Fruit fly (Drosophila melanogaster) whole organism, embryonic: ENCODE measurements around the gene SMSr.

Experiments used
- Adf1 ChIP-seq: fragments of 200-800 bp; sonication (Bioruptor generic); IDR thresholded peaks from 2 replicates; pipeline ENCODE4 v1.3.6; 2022; ENCODE audit warnings: missing biosample characterization, missing genetic modification characterization
- BEAF-32 ChIP-seq: fragments of 200-800 bp; sonication (Bioruptor generic); optimal IDR thresholded peaks from 3 replicates; lab custom pipeline; 2017; ENCODE audit warnings: missing biosample characterization, missing genetic modification characterization, mild to moderate bottlenecking, moderate library complexity, missing genetic modification reagents
- Bdp1 ChIP-seq: fragments of 200-800 bp; sonication (Bioruptor generic); optimal IDR thresholded peaks from 3 replicates; lab custom pipeline; 2016; ENCODE audit warnings: missing biosample characterization, missing genetic modification characterization
- Bteb2 ChIP-seq: fragments of 200-800 bp; sonication (Bioruptor generic); optimal IDR thresholded peaks from 2 replicates; lab custom pipeline; 2016; ENCODE audit warnings: missing biosample characterization, missing genetic modification characterization
- CG10654 ChIP-seq: fragments of 200-800 bp; sonication (Bioruptor generic); optimal IDR thresholded peaks from 2 replicates; lab custom pipeline; 2016; ENCODE audit warnings: missing biosample characterization, missing genetic modification characterization
- CG11085 ChIP-seq: fragments of 200-800 bp; sonication (Bioruptor generic); IDR thresholded peaks from 2 replicates; pipeline ENCODE4 v1.3.6; 2022; ENCODE audit warnings: missing biosample characterization, missing genetic modification characterization
- CG11560 ChIP-seq: fragments of 200-800 bp; sonication (Bioruptor generic); IDR thresholded peaks from 3 replicates; pipeline ENCODE4 v1.3.6; 2022; ENCODE audit warnings: missing biosample characterization, missing genetic modification characterization
- CG1602 ChIP-seq: fragments of 200-800 bp; sonication (Bioruptor generic); optimal IDR thresholded peaks from 3 replicates; lab custom pipeline; 2016; ENCODE audit warnings: missing biosample characterization, missing genetic modification characterization
- CG16779 ChIP-seq: fragments of 200-800 bp; sonication (Bioruptor generic); IDR thresholded peaks from 2 replicates; pipeline ENCODE4 v1.3.6; 2022; ENCODE audit warnings: missing biosample characterization, missing genetic modification characterization
- CG16815 ChIP-seq: fragments of 200-800 bp; sonication (Bioruptor generic); optimal IDR thresholded peaks from 3 replicates; lab custom pipeline; 2017; ENCODE audit warnings: missing biosample characterization, mild to moderate bottlenecking, missing genetic modification characterization
- CG17568 ChIP-seq: fragments of 200-800 bp; sonication (Bioruptor generic); optimal IDR thresholded peaks from 2 replicates; lab custom pipeline; 2018; ENCODE audit warnings: missing biosample characterization, mild to moderate bottlenecking, missing genetic modification characterization, moderate library complexity
- CG17802 ChIP-seq: fragments of 200-800 bp; sonication (Bioruptor generic); optimal IDR thresholded peaks from 2 replicates; lab custom pipeline; 2018; ENCODE audit warnings: missing biosample characterization, mild to moderate bottlenecking, missing genetic modification characterization, moderate library complexity
- CG17829 ChIP-seq: fragments of 200-800 bp; optimal IDR thresholded peaks from 2 replicates; lab custom pipeline; 2019; ENCODE audit warnings: missing biosample characterization, mild to moderate bottlenecking, missing genetic modification characterization, moderate library complexity
- CG2889 ChIP-seq: fragments of 200-800 bp; sonication (Bioruptor generic); IDR thresholded peaks from 3 replicates; pipeline ENCODE4 v1.3.6; 2022; ENCODE audit warnings: missing biosample characterization, missing genetic modification characterization
- CG31441 ChIP-seq: fragments of 200-800 bp; sonication (Bioruptor generic); IDR thresholded peaks from 2 replicates; pipeline ENCODE4 v1.3.6; 2022; ENCODE audit warnings: missing biosample characterization, missing genetic modification characterization
- CG32532 ChIP-seq: fragments of 200-800 bp; sonication (Bioruptor generic); IDR thresholded peaks from 2 replicates; pipeline ENCODE4 v1.3.6; 2022; ENCODE audit warnings: missing biosample characterization, missing genetic modification characterization
- CG34376 ChIP-seq: fragments of 200-800 bp; sonication (Bioruptor generic); optimal IDR thresholded peaks from 2 replicates; lab custom pipeline; 2018; ENCODE audit warnings: missing biosample characterization, mild to moderate bottlenecking, missing genetic modification characterization
- CG34422 ChIP-seq: fragments of 200-800 bp; sonication (Bioruptor generic); IDR thresholded peaks from 3 replicates; pipeline ENCODE4 v1.3.6; 2022; ENCODE audit warnings: missing biosample characterization, missing genetic modification characterization
- CG3726 ChIP-seq: fragments of 200-800 bp; sonication (Bioruptor generic); IDR thresholded peaks from 3 replicates; pipeline ENCODE4, ENCODE4 v1.3.6; 2022; ENCODE audit warnings: missing biosample characterization, missing genetic modification characterization
- CG5180 ChIP-seq: fragments of 200-800 bp; sonication (Bioruptor generic); optimal IDR thresholded peaks from 3 replicates; lab custom pipeline; 2017; ENCODE audit warnings: missing biosample characterization, missing genetic modification characterization, mild to moderate bottlenecking, moderate library complexity, missing genetic modification reagents
- CG5953 ChIP-seq: fragments of 200-800 bp; sonication (Bioruptor generic); IDR thresholded peaks from 2 replicates; pipeline ENCODE4 v1.3.6; 2022; ENCODE audit warnings: missing biosample characterization, missing genetic modification characterization
- CG7271 ChIP-seq: fragments of 200-800 bp; sonication (Bioruptor generic); optimal IDR thresholded peaks from 2 replicates; lab custom pipeline; 2018; ENCODE audit warnings: missing biosample characterization, mild to moderate bottlenecking, missing genetic modification characterization, moderate library complexity
- CG7963 ChIP-seq: fragments of 200-800 bp; sonication (Bioruptor generic); IDR thresholded peaks from 3 replicates; pipeline ENCODE4 v1.3.6; 2022; ENCODE audit warnings: missing biosample characterization, missing genetic modification characterization; ENCODE audit not compliant: partially characterized antibody
- CG8944 ChIP-seq: fragments of 200-800 bp; sonication (Bioruptor generic); optimal IDR thresholded peaks from 3 replicates; lab custom pipeline; 2016; ENCODE audit warnings: missing biosample characterization, missing genetic modification characterization
- CG9727 ChIP-seq: fragments of 200-800 bp; sonication (Bioruptor generic); optimal IDR thresholded peaks from 3 replicates; lab custom pipeline; 2017; ENCODE audit warnings: missing biosample characterization, mild to moderate bottlenecking, missing genetic modification characterization
- D ChIP-seq, 2 experiments: fragments of 200-800 bp in 1 of 2; fragments of >200 bp in 1 of 2; sonication (Bioruptor generic) in 1 of 2; optimal IDR thresholded peaks; 2 replicates in 1 of 2; 3 replicates in 1 of 2; lab custom pipeline; 2017; ENCODE audit warnings: mild to moderate bottlenecking in 1 of 2, missing biosample characterization in 1 of 2, missing genetic modification characterization in 1 of 2, missing genetic modification reagents in 1 of 2
- Dref ChIP-seq: fragments of 200-800 bp; sonication (Bioruptor generic); IDR thresholded peaks from 2 replicates; pipeline ENCODE4 v1.3.6; 2022; ENCODE audit warnings: missing biosample characterization, missing genetic modification characterization
- Ets65A ChIP-seq: fragments of 200-800 bp; sonication (Bioruptor generic); peaks from one replicate; lab custom pipeline; 2016; ENCODE audit warnings: missing biosample characterization, missing genetic modification characterization
- Gug ChIP-seq: fragments of 200-800 bp; sonication (Bioruptor generic); IDR thresholded peaks from 4 replicates; pipeline ENCODE4 v1.3.6; 2022; ENCODE audit warnings: missing biosample characterization, missing genetic modification characterization
- HLH4C ChIP-seq: fragments of 200-800 bp; sonication (Bioruptor generic); IDR thresholded peaks from 3 replicates; pipeline ENCODE4 v1.3.6; 2022; ENCODE audit warnings: missing biosample characterization, missing genetic modification characterization; ENCODE audit not compliant: partially characterized antibody
- Hey ChIP-seq: fragments of 200-800 bp; sonication (Bioruptor generic); optimal IDR thresholded peaks from 3 replicates; lab custom pipeline; 2018; ENCODE audit warnings: missing biosample characterization, mild to moderate bottlenecking, missing genetic modification characterization
- Rfx ChIP-seq: fragments of 200-800 bp; sonication (Bioruptor generic); IDR thresholded peaks from 2 replicates; pipeline ENCODE4 v1.3.6; 2022; ENCODE audit warnings: missing biosample characterization, missing genetic modification characterization
- Sin3A ChIP-seq: fragments of >200 bp; optimal IDR thresholded peaks from 2 replicates; lab custom pipeline; 2018
- TFAM ChIP-seq: fragments of 200-800 bp; sonication (Bioruptor generic); optimal IDR thresholded peaks from 2 replicates; lab custom pipeline; 2017; ENCODE audit warnings: missing biosample characterization, missing genetic modification characterization, inconsistent platforms
- bbx ChIP-seq: fragments of 200-800 bp; sonication (Bioruptor generic); IDR thresholded peaks from 2 replicates; pipeline ENCODE4 v1.3.6; 2022; ENCODE audit warnings: missing biosample characterization, missing genetic modification characterization; ENCODE audit not compliant: partially characterized antibody
- br ChIP-seq: fragments of >200 bp; optimal IDR thresholded peaks from 2 replicates; lab custom pipeline; 2017
- bsh ChIP-seq, 2 experiments: fragments of 200-800 bp; sonication (Bioruptor generic); optimal IDR thresholded peaks; 2 replicates each; lab custom pipeline; 2017 to 2018; ENCODE audit warnings: mild to moderate bottlenecking in 2 of 2, missing biosample characterization in 2 of 2, missing genetic modification characterization in 2 of 2, moderate library complexity in 1 of 2
- eyg ChIP-seq: fragments of 200-800 bp; sonication (Bioruptor generic); optimal IDR thresholded peaks from 3 replicates; lab custom pipeline; 2016; ENCODE audit warnings: missing biosample characterization, missing genetic modification characterization
- fd64A ChIP-seq: fragments of 200-800 bp; sonication (Bioruptor generic); optimal IDR thresholded peaks from 3 replicates; lab custom pipeline; 2018; ENCODE audit warnings: missing biosample characterization, mild to moderate bottlenecking, missing genetic modification characterization
- fru ChIP-seq: fragments of >200 bp; optimal IDR thresholded peaks from 2 replicates; lab custom pipeline; 2017
- kah ChIP-seq: fragments of 200-800 bp; sonication (Bioruptor generic); optimal IDR thresholded peaks from 2 replicates; lab custom pipeline; 2018; ENCODE audit warnings: missing biosample characterization, mild to moderate bottlenecking, missing genetic modification characterization
- kay ChIP-seq: fragments of 200-800 bp; sonication (Bioruptor generic); optimal IDR thresholded peaks from 2 replicates; lab custom pipeline; 2016; ENCODE audit warnings: missing biosample characterization, missing genetic modification characterization
- knrl ChIP-seq: fragments of 200-800 bp; sonication (Bioruptor generic); IDR thresholded peaks from 3 replicates; pipeline ENCODE4 v1.3.6; 2022; ENCODE audit warnings: missing biosample characterization, missing genetic modification characterization; ENCODE audit not compliant: partially characterized antibody
- luna ChIP-seq: fragments of 200-800 bp; sonication (Bioruptor generic); optimal IDR thresholded peaks from 2 replicates; lab custom pipeline; 2016; ENCODE audit warnings: missing biosample characterization, missing genetic modification characterization
- mam ChIP-seq: fragments of 200-800 bp; sonication (Bioruptor generic); optimal IDR thresholded peaks from 3 replicates; lab custom pipeline; 2016; ENCODE audit warnings: missing biosample characterization, missing genetic modification characterization
- oc ChIP-seq: fragments of 200-800 bp; sonication (Bioruptor generic); optimal IDR thresholded peaks from 2 replicates; lab custom pipeline; 2018; ENCODE audit warnings: missing biosample characterization, mild to moderate bottlenecking, missing genetic modification characterization, moderate library complexity
- pb ChIP-seq: fragments of 200-800 bp; sonication (Bioruptor generic); optimal IDR thresholded peaks from 3 replicates; lab custom pipeline; 2016; ENCODE audit warnings: missing biosample characterization, missing genetic modification characterization
- salm ChIP-seq: fragments of 200-800 bp; sonication (Bioruptor generic); optimal IDR thresholded peaks from 2 replicates; lab custom pipeline; 2018; ENCODE audit warnings: missing biosample characterization, mild to moderate bottlenecking, missing genetic modification characterization
- seq ChIP-seq: fragments of 200-800 bp; sonication (Bioruptor generic); IDR thresholded peaks from 2 replicates; pipeline ENCODE4 v1.3.6; 2022; ENCODE audit warnings: missing biosample characterization, missing genetic modification characterization
- toy ChIP-seq: fragments of 200-800 bp; sonication (Bioruptor generic); IDR thresholded peaks from 2 replicates; pipeline ENCODE4 v1.3.6; 2022; ENCODE audit warnings: missing biosample characterization, missing genetic modification characterization
- zfh1 ChIP-seq: fragments of 200-800 bp; sonication (Bioruptor generic); IDR thresholded peaks from 3 replicates; pipeline ENCODE4 v1.3.6; 2022; ENCODE audit warnings: missing biosample characterization, missing genetic modification characterization

SMSr gene

DNA sequence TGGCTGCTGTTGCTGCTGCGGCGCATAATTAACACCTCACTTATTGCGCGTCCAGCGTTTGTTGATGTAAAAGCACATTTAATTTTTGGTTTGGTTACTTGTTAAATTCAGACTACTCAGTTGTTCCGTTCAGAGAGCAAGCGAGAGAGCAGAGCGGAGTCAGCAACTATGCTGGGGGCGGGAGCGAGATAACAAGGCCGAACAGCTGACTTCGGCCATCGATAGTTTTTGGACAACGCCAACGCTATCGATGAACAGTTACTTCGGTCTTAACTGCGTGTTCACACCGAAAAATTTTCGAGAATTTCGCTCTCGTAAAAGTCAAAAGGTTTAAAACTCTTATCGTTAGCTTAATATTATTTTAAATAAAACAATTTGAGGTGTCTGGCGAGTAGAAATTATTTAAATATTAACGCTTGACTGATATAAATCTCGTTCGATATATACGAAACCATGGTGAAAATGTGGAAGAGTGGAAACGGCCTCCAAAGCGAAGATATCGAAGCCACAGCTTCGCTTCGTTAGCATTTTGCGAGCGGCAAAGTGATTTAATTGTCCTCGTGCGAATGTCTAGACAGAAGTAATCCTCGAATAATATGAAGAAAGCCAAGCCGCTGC is at the start of gene SMSr, which contains the start of gene smid (continued):
- TF ChIP-seq fd64A = no peak
- peak; percentile 98 for TF ChIP-seq Sin3A
- TF ChIP-seq Hey (tag; lab: Kevin White, UChicago) = no peak
- no peak for TF ChIP-seq luna (GFP tag; lab: Kevin White, UChicago)
- peak; percentile 62; the same call in 2 of the 3 replicates for TF ChIP-seq CG7963 (GFP tag; lab: Robert Waterston, UW)
- no peak for TF ChIP-seq D (optimal IDR thresholded peaks at IDR 0.05; lab: Kevin White, UChicago)
- peak; percentile 28 for TF ChIP-seq D (GFP tag; optimal IDR thresholded peaks at IDR 0.05; lab: Kevin White, UChicago)
- peak; percentile 73 for TF ChIP-seq CG9727 (GFP tag; lab: Kevin White, UChicago)
- TF ChIP-seq bsh (GFP tag; optimal IDR thresholded peaks at IDR 0.05; lab: Kevin White, UChicago) = peak in 1 of 2 experiments; percentile 47
- peak; percentile 88 for TF ChIP-seq HLH4C
- no peak for TF ChIP-seq CG2889 (GFP tag; lab: Robert Waterston, UW)
- TF ChIP-seq CG11085 (GFP tag; lab: Robert Waterston, UW) = peak; percentile 58
- TF ChIP-seq eyg (GFP tag; lab: Kevin White, UChicago) = no peak
- no peak for TF ChIP-seq salm (tag; lab: Kevin White, UChicago)
- TF ChIP-seq CG32532 (GFP tag; lab: Robert Waterston, UW) = peak; percentile 70
- TF ChIP-seq TFAM (GFP tag; lab: Kevin White, UChicago) = no peak
- no peak for TF ChIP-seq kah (GFP tag; lab: Kevin White, UChicago)
- TF ChIP-seq CG17802 (tag; lab: Kevin White, UChicago) = peak; percentile 93
- peak; percentile 19 for TF ChIP-seq CG16815 (GFP tag; lab: Kevin White, UChicago)
- TF ChIP-seq seq (GFP tag; lab: Robert Waterston, UW) = no peak
- no peak for TF ChIP-seq CG17568
- TF ChIP-seq oc = no peak
- peak; percentile 97 for TF ChIP-seq BEAF-32 (GFP tag; lab: Kevin White, UChicago)
- peak; percentile 41 for TF ChIP-seq CG8944 (GFP tag; lab: Kevin White, UChicago)
- TF ChIP-seq CG1602 (GFP tag; lab: Kevin White, UChicago) = peak; percentile 61
- TF ChIP-seq Bteb2 = peak; percentile 39
- peak; percentile 71 for TF ChIP-seq Rfx (GFP tag; lab: Robert Waterston, UW)
- no peak for TF ChIP-seq CG5953 (GFP tag; lab: Robert Waterston, UW)
- peak; percentile 69 for TF ChIP-seq CG31441 (GFP tag; lab: Robert Waterston, UW)
- no peak for TF ChIP-seq CG34422 (GFP tag; lab: Robert Waterston, UW)
- TF ChIP-seq Adf1 = peak; percentile 43
- no peak; the same call in 2 of the 3 replicates for TF ChIP-seq CG11560 (tag; lab: Robert Waterston, UW)
- TF ChIP-seq Ets65A (GFP tag; lab: Kevin White, UChicago) = peak; percentile 96
- TF ChIP-seq CG34376 (GFP tag; lab: Kevin White, UChicago) = peak; percentile 57
- no peak for TF ChIP-seq CG16779
- peak; percentile 77 for TF ChIP-seq CG17829 (tag; lab: Kevin White, UChicago)
- TF ChIP-seq CG3726 (GFP tag; lab: Robert Waterston, UW) = no peak
- TF ChIP-seq br = no peak
- TF ChIP-seq pb = no peak
- peak; percentile 38 for TF ChIP-seq CG10654 (GFP tag; lab: Kevin White, UChicago)
- no peak for TF ChIP-seq CG5180 (GFP tag; lab: Kevin White, UChicago)
- peak; percentile 93 for TF ChIP-seq knrl (GFP tag; lab: Robert Waterston, UW)
- peak; percentile 66 for TF ChIP-seq mam (GFP tag; lab: Kevin White, UChicago)
- no peak for TF ChIP-seq toy (GFP tag; lab: Robert Waterston, UW)
- TF ChIP-seq kay = peak; percentile 8
- peak; percentile 78 for TF ChIP-seq Dref (GFP tag; lab: Robert Waterston, UW)
- peak; percentile 9 for TF ChIP-seq CG7271 (tag; lab: Kevin White, UChicago)
- TF ChIP-seq zfh1 (GFP tag; lab: Robert Waterston, UW) = peak; percentile 42; the same call in 1 of the 3 replicates
- TF ChIP-seq Gug (GFP tag; lab: Robert Waterston, UW) = peak; percentile 18; the same call in 1 of the 4 replicates
- TF ChIP-seq Bdp1 = peak; percentile 57
- TF ChIP-seq bbx = peak; percentile 83
- no peak for TF ChIP-seq fru (lab: Kevin White, UChicago)
